Worm (Caenorhabditis elegans) whole organism, L4 larva: ENCODE data around the gene C45G9.4.
"Not testable (repeated sequence)": the region's sequence is repeated elsewhere in the genome, so short reads cannot be mapped to it uniquely, and the experiment has no call there.

ENCODE experiments used
- D1046.2 ChIP-seq: fragments of 200-800 bp; sonication (Bioruptor generic); IDR thresholded peaks from 2 replicates; pipeline ENCODE4 v1.3.6; 2022; ENCODE audit warnings: missing genetic modification characterization, missing compliant biosample characterization
- F10B5.3 ChIP-seq: sonication (generic microtip); optimal IDR thresholded peaks from 2 replicates; lab custom pipeline; 2016; ENCODE audit warnings: mild to moderate bottlenecking, missing genetic modification characterization, missing compliant biosample characterization
- F26F4.8 ChIP-seq: fragments of 200-800 bp; sonication (Bioruptor generic); conservative IDR thresholded peaks from 2 replicates; pipeline ENCODE4 v1.3.6; 2022; ENCODE audit warnings: missing genetic modification characterization, missing compliant biosample characterization
- F37D6.2 ChIP-seq: sonication (generic microtip); optimal IDR thresholded peaks from 2 replicates; lab custom pipeline; 2016; ENCODE audit warnings: mild to moderate bottlenecking, missing genetic modification characterization, missing compliant biosample characterization
- F49E8.2 ChIP-seq: sonication (generic microtip); optimal IDR thresholded peaks from 2 replicates; lab custom pipeline; 2016; ENCODE audit warnings: missing compliant biosample characterization, mild to moderate bottlenecking, missing genetic modification characterization, borderline replicate concordance
- Y48G9A.11 ChIP-seq: fragments of 200-800 bp; sonication (Bioruptor generic); IDR thresholded peaks from 2 replicates; pipeline ENCODE4 v1.3.6; 2022; ENCODE audit warnings: missing genetic modification reagents, missing genetic modification characterization, missing compliant biosample characterization
- ZK337.2 ChIP-seq: fragments of 200-800 bp; sonication (Bioruptor generic); IDR thresholded peaks from 2 replicates; pipeline ENCODE4 v1.3.6; 2022; ENCODE audit warnings: missing genetic modification reagents, missing genetic modification characterization, missing compliant biosample characterization
- aha-1 ChIP-seq: fragments of 150-350 bp; peaks from one replicate; lab custom pipeline; 2014; ENCODE audit warnings: missing biosample characterization, missing genetic modification characterization
- ceh-20 ChIP-seq: fragments of 200-800 bp; sonication (Bioruptor generic); IDR thresholded peaks from 2 replicates; pipeline ENCODE4 v1.3.6; 2022; ENCODE audit warnings: missing genetic modification reagents, missing genetic modification characterization, missing compliant biosample characterization
- ceh-44 ChIP-seq: fragments of 200-800 bp; sonication (Bioruptor generic); IDR thresholded peaks from 2 replicates; pipeline ENCODE4 v1.3.6; 2022; ENCODE audit warnings: missing genetic modification reagents, missing genetic modification characterization, missing compliant biosample characterization
- ctbp-1 ChIP-seq: fragments of 200-800 bp; sonication (Bioruptor generic); IDR thresholded peaks from 2 replicates; pipeline ENCODE4 v1.3.6; 2022; ENCODE audit warnings: missing genetic modification reagents, missing genetic modification characterization, missing compliant biosample characterization
- dmd-6 ChIP-seq: fragments of 200-800 bp; sonication (Bioruptor generic); IDR thresholded peaks from 2 replicates; pipeline ENCODE4 v1.3.6; 2022; ENCODE audit warnings: missing genetic modification reagents, missing genetic modification characterization, missing compliant biosample characterization
- dmd-8 ChIP-seq: fragments of 200-800 bp; sonication (Bioruptor generic); IDR thresholded peaks from 2 replicates; pipeline ENCODE4 v1.3.6; 2022; ENCODE audit warnings: missing genetic modification characterization, missing compliant biosample characterization
- dpl-1 ChIP-seq: fragments of 150-350 bp; optimal IDR thresholded peaks from 2 replicates; lab custom pipeline; 2014; ENCODE audit warnings: missing biosample characterization, missing genetic modification reagents, missing genetic modification characterization
- egl-43 ChIP-seq: fragments of 200-800 bp; sonication (Bioruptor generic); IDR thresholded peaks from 2 replicates; pipeline ENCODE4 v1.3.6; 2022; ENCODE audit warnings: missing genetic modification reagents, missing genetic modification characterization, missing compliant biosample characterization
- hlh-11 ChIP-seq: fragments of 200-800 bp; sonication (Bioruptor generic); optimal IDR thresholded peaks from 2 replicates; lab custom pipeline; 2018; ENCODE audit warnings: mild to moderate bottlenecking, missing genetic modification characterization, missing compliant biosample characterization
- hlh-30 ChIP-seq: sonication (generic microtip); optimal IDR thresholded peaks from 2 replicates; lab custom pipeline; 2017; ENCODE audit warnings: antibody characterized with exemption, mild to moderate bottlenecking, missing genetic modification characterization, missing compliant biosample characterization; ENCODE audit not compliant: insufficient read depth
- hmg-1.1 ChIP-seq: fragments of 200-800 bp; sonication (Bioruptor generic); IDR thresholded peaks from 2 replicates; pipeline ENCODE4 v1.3.6; 2022; ENCODE audit warnings: missing genetic modification reagents, missing genetic modification characterization, missing compliant biosample characterization
- jun-1 ChIP-seq: fragments of 150-350 bp; optimal IDR thresholded peaks from 2 replicates; lab custom pipeline; 2014; ENCODE audit warnings: missing biosample characterization, missing genetic modification reagents, missing genetic modification characterization
- lim-7 ChIP-seq: fragments of 200-800 bp; sonication (Bioruptor generic); IDR thresholded peaks from 2 replicates; pipeline ENCODE4 v1.3.6; 2022; ENCODE audit warnings: missing genetic modification characterization, missing compliant biosample characterization
- lin-1 ChIP-seq: fragments of 200-800 bp; sonication (Bioruptor generic); IDR thresholded peaks from 2 replicates; pipeline ENCODE4 v1.3.6; 2022; ENCODE audit warnings: missing genetic modification reagents, missing genetic modification characterization, missing compliant biosample characterization
- lin-13 ChIP-seq: fragments of 150-350 bp; optimal IDR thresholded peaks from 2 replicates; lab custom pipeline; 2014; ENCODE audit warnings: missing biosample characterization, missing genetic modification reagents, missing genetic modification characterization
- lir-3 ChIP-seq: sonication (generic microtip); optimal IDR thresholded peaks from 2 replicates; lab custom pipeline; 2016; ENCODE audit warnings: mild to moderate bottlenecking, missing genetic modification characterization, missing compliant biosample characterization
- lsy-2 ChIP-seq, 2 experiments: fragments of 150-350 bp in 1 of 2; sonication (generic microtip) in 1 of 2; optimal IDR thresholded peaks; 2 replicates each; lab custom pipeline; 2014 to 2017; ENCODE audit warnings: missing biosample characterization in 2 of 2, missing genetic modification characterization in 2 of 2
- madf-5 ChIP-seq, 2 experiments: fragments of 200-800 bp; sonication (Bioruptor generic); IDR thresholded peaks; 2 replicates each; pipeline ENCODE4 v1.3.6; 2022; ENCODE audit warnings: missing compliant biosample characterization in 2 of 2, missing genetic modification characterization in 2 of 2
- madf-9 ChIP-seq: fragments of 200-800 bp; sonication (Bioruptor generic); conservative IDR thresholded peaks from 2 replicates; pipeline ENCODE4 v1.3.6; 2022; ENCODE audit warnings: missing genetic modification reagents, missing genetic modification characterization, missing compliant biosample characterization
- mep-1 ChIP-seq: fragments of 150-350 bp; sonication (generic microtip); optimal IDR thresholded peaks from 3 replicates; lab custom pipeline; 2014; ENCODE audit warnings: missing biosample characterization, missing genetic modification characterization
- mes-2 ChIP-seq: sonication (generic microtip); optimal IDR thresholded peaks from 2 replicates; lab custom pipeline; 2016; ENCODE audit warnings: missing genotype, mild to moderate bottlenecking, missing genetic modification characterization, missing compliant biosample characterization; ENCODE audit not compliant: poor library complexity, severe bottlenecking
- mxl-2 ChIP-seq: fragments of 200-800 bp; sonication (Bioruptor generic); conservative IDR thresholded peaks from 2 replicates; pipeline ENCODE4 v1.3.6; 2022; ENCODE audit warnings: missing genetic modification reagents, missing genetic modification characterization, missing compliant biosample characterization
- mxl-3 ChIP-seq: fragments of 200-800 bp; sonication (Bioruptor generic); optimal IDR thresholded peaks from 2 replicates; lab custom pipeline; 2018; ENCODE audit warnings: mild to moderate bottlenecking, missing genetic modification characterization, missing compliant biosample characterization
- nhr-102 ChIP-seq: sonication (generic microtip); optimal IDR thresholded peaks from 2 replicates; lab custom pipeline; 2016; ENCODE audit warnings: mild to moderate bottlenecking, missing genetic modification characterization, moderate library complexity, missing compliant biosample characterization
- nhr-11 ChIP-seq: fragments of 150-350 bp; optimal IDR thresholded peaks from 2 replicates; lab custom pipeline; 2014; ENCODE audit warnings: missing biosample characterization, missing genetic modification characterization
- nhr-28 ChIP-seq: fragments of 150-350 bp; optimal IDR thresholded peaks from 2 replicates; lab custom pipeline; 2014; ENCODE audit warnings: missing biosample characterization, missing genetic modification characterization
- nhr-41 ChIP-seq: fragments of 200-800 bp; sonication (Bioruptor generic); IDR thresholded peaks from 2 replicates; pipeline ENCODE4 v1.3.6; 2022; ENCODE audit warnings: missing genetic modification reagents, missing genetic modification characterization, missing compliant biosample characterization
- nhr-42 ChIP-seq: fragments of 200-800 bp; sonication (Bioruptor generic); IDR thresholded peaks from 2 replicates; pipeline ENCODE4 v1.3.6; 2022; ENCODE audit warnings: missing genetic modification characterization, missing compliant biosample characterization
- nhr-48 ChIP-seq: sonication (generic microtip); optimal IDR thresholded peaks from 2 replicates; lab custom pipeline; 2016; ENCODE audit warnings: mild to moderate bottlenecking, missing genetic modification characterization, missing compliant biosample characterization
- nhr-6 ChIP-seq: fragments of 150-350 bp; optimal IDR thresholded peaks from 2 replicates; lab custom pipeline; 2014; ENCODE audit warnings: missing biosample characterization, missing genetic modification characterization
- nhr-77 ChIP-seq: fragments of 150-350 bp; optimal IDR thresholded peaks from 2 replicates; lab custom pipeline; 2014; ENCODE audit warnings: missing biosample characterization, missing genetic modification characterization
- pha-4 ChIP-seq, 2 experiments: fragments of 150-350 bp in 1 of 2; fragments of 200-800 bp in 1 of 2; sonication (Bioruptor generic) in 1 of 2; IDR thresholded peaks in 1 of 2; optimal IDR thresholded peaks in 1 of 2; 2 replicates each; pipeline versions ENCODE4 v1.3.6 to Lab custom; 2014 to 2022; ENCODE audit warnings: missing genetic modification characterization in 2 of 2, missing genetic modification reagents in 2 of 2, missing biosample characterization in 1 of 2, missing compliant biosample characterization in 1 of 2
- php-3 ChIP-seq: fragments of 200-800 bp; sonication (Bioruptor generic); IDR thresholded peaks from 2 replicates; pipeline ENCODE4 v1.3.6; 2022; ENCODE audit warnings: missing genetic modification reagents, missing genetic modification characterization, missing compliant biosample characterization
- rbr-2 ChIP-seq: sonication (generic microtip); optimal IDR thresholded peaks from 2 replicates; lab custom pipeline; 2016; ENCODE audit warnings: missing genotype, missing genetic modification characterization, missing compliant biosample characterization
- set-16 ChIP-seq: fragments of 200-800 bp; sonication (Bioruptor generic); IDR thresholded peaks from 2 replicates; pipeline ENCODE4 v1.3.6; 2022; ENCODE audit warnings: missing genetic modification reagents, missing genetic modification characterization, missing compliant biosample characterization
- spr-1 ChIP-seq: sonication (generic microtip); optimal IDR thresholded peaks from 2 replicates; lab custom pipeline; 2016; ENCODE audit warnings: mild to moderate bottlenecking, missing genetic modification characterization, missing compliant biosample characterization
- spr-3 ChIP-seq: fragments of 200-800 bp; sonication (Bioruptor generic); optimal IDR thresholded peaks from 2 replicates; lab custom pipeline; 2018; ENCODE audit warnings: mild to moderate bottlenecking, missing genetic modification characterization, missing compliant biosample characterization
- unc-62 ChIP-seq, 3 experiments: fragments of 150-350 bp in 1 of 3; sonication (generic microtip); optimal IDR thresholded peaks in 2 of 3; peaks in 1 of 3; 1 replicate in 1 of 3; 2 replicates in 2 of 3; lab custom pipeline; 2014 to 2017; ENCODE audit warnings: missing biosample characterization in 3 of 3, missing genetic modification characterization in 3 of 3, missing genetic modification reagents in 3 of 3, missing genotype in 1 of 3
- zfp-3 ChIP-seq: fragments of 200-800 bp; sonication (Bioruptor generic); conservative IDR thresholded peaks from 2 replicates; pipeline ENCODE4 v1.3.6; 2022; ENCODE audit warnings: missing genetic modification reagents, missing genetic modification characterization, missing compliant biosample characterization
- zip-11 ChIP-seq: fragments of 200-800 bp; sonication (Bioruptor generic); IDR thresholded peaks from 2 replicates; pipeline ENCODE4 v1.3.6; 2022; ENCODE audit warnings: missing genetic modification characterization, missing compliant biosample characterization
- zip-2 ChIP-seq: fragments of 150-350 bp; optimal IDR thresholded peaks from 2 replicates; lab custom pipeline; 2014; ENCODE audit warnings: missing biosample characterization, missing genetic modification characterization

The C45G9.4 gene

DNA sequence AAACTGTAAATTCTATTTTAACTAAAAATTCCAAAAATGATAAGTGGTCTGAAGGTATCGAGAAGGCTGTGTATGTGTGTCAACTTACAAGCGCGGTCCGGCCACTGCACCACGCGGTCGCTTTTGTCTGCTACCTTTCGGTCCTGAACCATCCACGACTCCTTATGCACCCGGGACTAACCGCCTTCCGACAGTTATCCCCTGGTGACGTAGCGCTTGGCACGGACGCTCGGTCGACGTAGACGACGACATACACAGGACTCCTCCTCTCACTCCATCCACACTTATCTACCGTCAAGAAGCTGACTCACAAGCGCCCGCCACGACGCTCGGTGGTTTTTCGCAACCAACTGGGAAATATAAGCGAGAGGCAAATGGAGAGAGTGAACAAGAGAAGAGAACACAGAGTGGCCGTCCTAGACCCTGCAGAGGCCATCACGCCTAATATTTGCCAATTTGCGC is 31.1 kb upstream of the C45G9.4 start:
- TF ChIP-seq lim-7 (GFP tag; lab: Robert Waterston, UW) (peak; percentile 78), nhr-48 (tag; lab: Kevin White, UChicago) (peak; percentile 63), pha-4 (GFP tag; IDR thresholded peaks at IDR 0.05; lab: Robert Waterston, UW) (peak; percentile 89), zfp-3 (GFP tag; lab: Robert Waterston, UW) (0 out of 2 replicates have a peak, but pooled peaks have one; percentile 54), D1046.2 (0 out of 2 replicates have a peak, but pooled peaks have one; percentile 52), F37D6.2 (peak; percentile 84), nhr-41 (GFP tag; lab: Robert Waterston, UW) (peak; percentile 19; the same call in 1 of the 2 replicates), ceh-20 (peak; percentile 86), dmd-6 (GFP tag; lab: Robert Waterston, UW) (peak; percentile 88), F10B5.3 (tag; lab: Kevin White, UChicago) (peak; percentile 70), nhr-42 (peak; percentile 50; the same call in 1 of the 2 replicates), nhr-77 (tag; lab: Kevin White, UChicago) (peak; percentile 8), mep-1 (peak; percentile 85), spr-1 (peak; percentile 81), mxl-2 (GFP tag; lab: Robert Waterston, UW) (peak; percentile 70), nhr-6 (tag; lab: Kevin White, UChicago) (peak; percentile 23), zip-2 (tag; lab: Kevin White, UChicago) (peak; percentile 24), Y48G9A.11 (GFP tag; lab: Robert Waterston, UW) (peak; percentile 68; the same call in 1 of the 2 replicates), nhr-102 (peak; percentile 91), nhr-11 (peak; percentile 50), lir-3 (tag; lab: Kevin White, UChicago) (peak; percentile 73), unc-62 (GFP tag; optimal IDR thresholded peaks at IDR 0.05 in 1 of 2; lab: Kevin White, UChicago) (peak in 1 of 2 experiments; percentile 76), lsy-2 (tag; optimal IDR thresholded peaks at IDR 0.05; lab: Kevin White, UChicago) (peak in 1 of 2 experiments; percentile 53), rbr-2 (tag; lab: Kevin White, UChicago) (peak; percentile 90), php-3 (peak; percentile 69), jun-1 (tag; lab: Kevin White, UChicago) (peak; percentile 47), F26F4.8 (GFP tag; lab: Robert Waterston, UW) (0 out of 2 replicates have a peak, but pooled peaks have one; percentile 47), mes-2 (peak; percentile 76), dpl-1 (peak; percentile 23), zip-11 (GFP tag; lab: Robert Waterston, UW) (0 out of 2 replicates have a peak, but pooled peaks have one; percentile 60), F49E8.2 (peak; percentile 23), madf-5 (GFP tag; IDR thresholded peaks at IDR 0.05; lab: Robert Waterston, UW) (peak; percentile 61 to 78; a peak in 2 of 4 replicates), egl-43 (GFP tag; lab: Robert Waterston, UW) (peak; percentile 97), set-16 (GFP tag; lab: Robert Waterston, UW) (peak; percentile 88), ceh-44 (GFP tag; lab: Robert Waterston, UW) (peak; percentile 68; the same call in 1 of the 2 replicates), aha-1 (tag; lab: Kevin White, UChicago) (peak; percentile 93), lin-1 (GFP tag; lab: Robert Waterston, UW) (peak; percentile 71), madf-9 (GFP tag; lab: Robert Waterston, UW) (peak; percentile 77), dmd-8 (GFP tag; lab: Robert Waterston, UW) (peak; percentile 65; the same call in 1 of the 2 replicates), lin-13 (GFP tag; lab: Kevin White, UChicago) (peak; percentile 63), hlh-11 (tag; lab: Kevin White, UChicago) (peak; percentile 76), hlh-30 (tag; lab: Kevin White, UChicago) (peak; percentile 65), hmg-1.1 (GFP tag; lab: Robert Waterston, UW) (peak; percentile 97), mxl-3 (GFP tag; lab: Kevin White, UChicago) (peak; percentile 91), nhr-28 (tag; lab: Kevin White, UChicago) (peak; percentile 31), ctbp-1 (GFP tag; lab: Robert Waterston, UW) (peak; percentile 90), spr-3 (GFP tag; lab: Kevin White, UChicago) (peak; percentile 68), ZK337.2 (GFP tag; lab: Robert Waterston, UW) (peak; percentile 58; the same call in 1 of the 2 replicates)
- TF ChIP-seq pha-4, unc-62 (tag; optimal IDR thresholded peaks at IDR 0.05; lab: Kevin White, UChicago): not testable (repeated sequence)
